Worm (Caenorhabditis elegans): ENCODE results near the gene fbxc-12.

Gene fbxc-12

ce11 chrIV:914856-915255 is 9.8 kb downstream of the fbxc-12 start:
- TF ChIP-seq ztf-6 (GFP tag; IDR thresholded peaks at IDR 0.05) (no peak), F22D6.2 (tag; optimal IDR thresholded peaks at IDR 0.05) (no peak), hrde-1 (tag; optimal IDR thresholded peaks at IDR 0.05; ENCODE audit: borderline replicate concordance) (no peak), nhr-120 (GFP tag; IDR thresholded peaks at IDR 0.05) (no peak)

ce11 chrIV:917640-918039 is 12.6 kb downstream of the fbxc-12 start:
- TF ChIP-seq snpc-4 (GFP tag; optimal IDR thresholded peaks at IDR 0.05): no peak
- TF ChIP-seq snpc-4 (tag; optimal IDR thresholded peaks at IDR 0.05): no peak
- TF ChIP-seq ztf-25 (GFP tag; IDR thresholded peaks at IDR 0.05): no peak
- no peak for TF ChIP-seq F33H1.4 (GFP tag; IDR thresholded peaks at IDR 0.05)
- no peak for TF ChIP-seq hlh-26 (GFP tag; conservative IDR thresholded peaks at IDR 0.05)
- TF ChIP-seq ceh-91 (GFP tag; IDR thresholded peaks at IDR 0.05): no peak
- TF ChIP-seq B0019.2 (GFP tag; conservative IDR thresholded peaks at IDR 0.05): no peak
- no peak for TF ChIP-seq madf-10 (tag; optimal IDR thresholded peaks at IDR 0.05)
- no peak for TF ChIP-seq somi-1 (GFP tag; optimal IDR thresholded peaks at IDR 0.05)
- no peak for TF ChIP-seq fkh-3 (tag; optimal IDR thresholded peaks at IDR 0.05)
- no peak for TF ChIP-seq F10E7.11 (tag; optimal IDR thresholded peaks at IDR 0.05)

DNA sequence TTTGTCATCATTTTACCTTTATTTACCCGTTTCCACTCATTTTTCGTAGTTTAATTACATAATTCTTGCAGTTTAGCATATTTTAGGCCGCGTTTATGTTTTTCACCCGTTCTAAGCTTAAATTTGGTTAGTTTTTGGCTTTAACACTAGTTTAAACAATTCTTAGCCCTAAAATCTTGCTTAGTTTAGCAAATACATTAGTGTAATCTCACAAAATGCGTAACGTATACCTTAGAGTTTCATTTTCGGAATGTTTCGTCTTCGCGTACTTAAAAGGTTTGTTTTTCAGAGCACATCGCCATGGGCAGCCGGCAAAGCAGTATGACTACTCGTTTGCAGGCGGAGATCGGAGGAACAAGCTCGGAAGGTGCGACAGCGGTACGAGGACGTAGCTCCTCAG is 14.6 kb downstream of the fbxc-12 start, which contains the start of gene F58H7.5:
Gene F58H7.5, plus strand, starts transcription at position 301 of the 400 bp plus-strand sequence.
- TF ChIP-seq rcor-1 (GFP tag; IDR thresholded peaks at IDR 0.05) (no peak), attf-5 (GFP tag; optimal IDR thresholded peaks at IDR 0.05) (no peak), rpc-1 (optimal IDR thresholded peaks at IDR 0.05) (no peak), rpc-1 (tag; optimal IDR thresholded peaks at IDR 0.05) (no peak), F57C9.4 (tag; optimal IDR thresholded peaks at IDR 0.05) (no peak), B0336.3 (GFP tag; IDR thresholded peaks at IDR 0.05) (no peak), F55B11.4 (tag; optimal IDR thresholded peaks at IDR 0.05; ENCODE audit: borderline replicate concordance, insufficient read depth) (no peak), let-607 (tag; optimal IDR thresholded peaks at IDR 0.05) (no peak), dpl-1 (GFP tag; optimal IDR thresholded peaks at IDR 0.05) (no peak), lin-35 (GFP tag; optimal IDR thresholded peaks at IDR 0.05) (no peak), C17E4.6 (GFP tag; IDR thresholded peaks at IDR 0.05) (no peak), D2030.7 (GFP tag; IDR thresholded peaks at IDR 0.05) (no peak), mes-4 (tag; optimal IDR thresholded peaks at IDR 0.05) (no peak), zfh-2 (GFP tag; conservative IDR thresholded peaks at IDR 0.05) (no peak), F33H1.4 (GFP tag; IDR thresholded peaks at IDR 0.05) (no peak), mxl-1 (tag; optimal IDR thresholded peaks at IDR 0.05) (no peak), ceh-27 (GFP tag; optimal IDR thresholded peaks at IDR 0.05) (no peak), tbp1 (GFP tag; optimal IDR thresholded peaks at IDR 0.05) (no peak), F39B2.1 (GFP tag; IDR thresholded peaks at IDR 0.05) (no peak)

DNA sequence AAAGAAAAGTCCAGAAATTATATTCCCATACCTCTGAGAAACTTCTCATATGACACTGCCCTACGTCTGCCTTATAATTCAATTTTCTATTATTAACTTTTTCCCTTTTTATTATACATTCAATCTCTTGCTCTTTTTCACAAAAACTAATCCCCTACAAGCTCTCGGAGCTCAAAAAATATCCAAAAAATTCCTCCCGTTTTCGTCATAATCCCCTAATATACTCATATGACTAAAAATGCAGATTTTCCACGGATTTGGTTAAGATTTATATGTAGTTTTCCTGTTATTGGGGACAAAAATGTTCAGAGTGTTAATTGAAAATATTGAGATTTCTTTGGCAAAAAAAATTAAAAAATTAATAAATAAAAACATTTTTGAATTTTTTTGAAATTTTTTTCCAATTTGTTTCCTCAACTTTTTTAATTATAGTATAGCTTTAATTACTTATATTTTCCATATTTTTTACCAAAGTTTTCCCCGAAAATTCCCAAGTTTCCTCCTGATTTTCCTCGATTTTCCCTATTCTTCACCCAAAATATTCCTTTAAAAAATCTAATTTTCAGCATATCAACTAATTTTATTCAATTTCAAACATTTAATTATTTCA is 19.4 kb downstream of the fbxc-12 start, which contains the start of gene lgc-30:
Gene lgc-30, plus strand, starts transcription at position 560 of the 610 bp plus-strand sequence.
- TF ChIP-seq pbrm-1 (GFP tag; IDR thresholded peaks at IDR 0.05): no peak
- TF ChIP-seq madf-6 (GFP tag; IDR thresholded peaks at IDR 0.05): no peak
- no peak for TF ChIP-seq bed-2 (GFP tag; IDR thresholded peaks at IDR 0.05)
- no peak for TF ChIP-seq T07F8.4 (tag; optimal IDR thresholded peaks at IDR 0.05)
- no peak for TF ChIP-seq K11D2.4 (GFP tag; IDR thresholded peaks at IDR 0.05)
- no peak for TF ChIP-seq F23B12.7 (tag; optimal IDR thresholded peaks at IDR 0.05; ENCODE audit: insufficient read depth)
- TF ChIP-seq F57C9.4 (tag; optimal IDR thresholded peaks at IDR 0.05): no peak
- no peak for TF ChIP-seq lin-35 (GFP tag; optimal IDR thresholded peaks at IDR 0.05)
- TF ChIP-seq him-1 (tag; optimal IDR thresholded peaks at IDR 0.05): no peak
- no peak for TF ChIP-seq snpc-3.4 (tag; optimal IDR thresholded peaks at IDR 0.05)
- TF ChIP-seq F52B5.7 (tag; optimal IDR thresholded peaks at IDR 0.05): no peak
- TF ChIP-seq Y53F4B.3 (GFP tag; IDR thresholded peaks at IDR 0.05): no peak
